Worm (Caenorhabditis elegans): Measurements from ENCODE around the gene chc-1.

DNA sequence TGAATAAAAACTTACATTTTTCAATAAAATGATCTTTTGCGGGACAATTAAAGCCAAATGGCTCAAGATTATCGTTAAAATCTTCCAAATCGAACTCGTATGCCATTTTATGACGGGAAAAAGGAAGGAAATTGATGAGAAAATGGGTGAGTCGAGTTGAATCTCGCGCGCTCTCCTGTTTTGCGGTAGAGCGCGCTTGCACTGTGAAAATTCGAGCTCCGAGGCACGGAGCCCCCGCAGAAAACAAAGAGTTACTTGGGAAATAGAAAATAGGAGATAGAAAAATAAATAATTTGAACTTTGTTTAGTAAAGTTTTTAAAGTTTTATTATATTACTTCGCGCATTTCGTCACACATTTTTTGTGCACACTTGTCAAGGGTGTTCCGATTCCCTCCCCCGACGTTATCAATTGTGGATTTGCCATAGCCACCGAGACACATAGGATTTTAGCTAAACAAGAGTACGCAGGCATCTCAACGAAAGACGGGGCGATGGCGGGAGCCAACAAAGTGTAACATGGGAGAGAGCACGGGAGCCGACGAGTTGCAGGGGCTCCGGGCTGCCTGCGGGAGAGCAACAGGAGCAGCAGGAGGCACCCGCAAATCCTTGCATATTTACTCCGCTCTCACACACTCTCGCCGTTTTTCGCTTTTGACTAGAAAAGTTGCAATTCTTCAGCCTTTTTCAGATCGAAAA, 45.0 kb downstream of the chc-1 start, which contains the start of the genes div-1 and cor-1:
- TF ChIP-seq R02D3.7 (tag; optimal IDR thresholded peaks at IDR 0.05) (no peak), aly-2 (tag; optimal IDR thresholded peaks at IDR 0.05) (no peak), nhr-77 (tag; optimal IDR thresholded peaks at IDR 0.05) (no peak), mab-5 (tag; optimal IDR thresholded peaks at IDR 0.05) (no peak), ceh-82 (tag; optimal IDR thresholded peaks at IDR 0.05) (no peak), unc-62 (GFP tag; optimal IDR thresholded peaks at IDR 0.05) (no peak), crh-2 (tag; optimal IDR thresholded peaks at IDR 0.05) (peak; percentile 37), lsy-2 (tag; optimal IDR thresholded peaks at IDR 0.05) (peak in 1 of 2 experiments; percentile 60)
